Fruit fly (Drosophila melanogaster): ENCODE measurements around the gene Jon65Aiv.

DNA sequence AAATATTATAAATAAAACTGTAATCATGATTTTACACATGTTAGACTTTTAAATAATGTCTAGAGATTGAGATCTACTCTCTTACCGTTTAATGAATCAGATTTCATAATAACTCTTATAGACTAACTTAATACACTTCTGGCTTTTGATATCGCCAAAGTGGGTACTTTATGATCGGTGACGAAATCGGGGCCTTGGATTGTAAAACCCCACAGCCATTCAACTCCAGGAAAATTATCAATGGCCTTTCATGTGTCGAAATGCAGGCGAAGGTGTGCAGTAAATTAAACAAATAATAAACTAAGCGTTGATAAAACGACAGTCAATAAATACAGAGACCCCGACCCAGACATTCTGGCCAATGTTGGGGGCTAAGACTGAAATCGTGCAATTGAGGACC is 2.8 kb upstream of the Jon65Aiv start:
- no peak for TF ChIP-seq CG18619 (GFP tag; optimal IDR thresholded peaks at IDR 0.05)
- no peak for TF ChIP-seq CG1529 (GFP tag; optimal IDR thresholded peaks at IDR 0.05)
- TF ChIP-seq CG1603 (tag; optimal IDR thresholded peaks at IDR 0.05) = no peak
- TF ChIP-seq CG16863 (GFP tag; optimal IDR thresholded peaks at IDR 0.05) = no peak
